Fruit fly (Drosophila melanogaster) whole organism: ENCODE measurements around the gene Ppm1.

Experiments
- CG8478 ChIP-seq: fragments of >200 bp; optimal IDR thresholded peaks from 2 replicates; lab custom pipeline; 2018; ENCODE audit warnings: inconsistent platforms
- EcR ChIP-seq, 2 experiments: fragments of >200 bp; optimal IDR thresholded peaks; 2 replicates each; lab custom pipeline; 2017; ENCODE audit warnings: missing biosample characterization in 2 of 2, missing genetic modification characterization in 2 of 2, missing genetic modification reagents in 2 of 2
- psq ChIP-seq: fragments of >200 bp; optimal IDR thresholded peaks from 2 replicates; lab custom pipeline; 2017
- usp ChIP-seq: fragments of >200 bp; optimal IDR thresholded peaks from 2 replicates; lab custom pipeline; 2017; ENCODE audit warnings: missing biosample characterization, missing genetic modification characterization, mixed read lengths

- TF ChIP-seq usp (GFP tag; lab: Kevin White, UChicago) (no peak), psq (lab: Kevin White, UChicago) (no peak), CG8478 (lab: Kevin White, UChicago) (no peak), EcR (GFP tag; optimal IDR thresholded peaks at IDR 0.05; lab: Kevin White, UChicago) (no peak)
Measured at dm6 chr3L:627370-627769, 46.2 kb downstream of the Ppm1 start.
